Worm (Caenorhabditis elegans) whole organism, L1 larva: ENCODE data around the gene abi-1.

Source experiments
- C16A3.4 ChIP-seq: fragments of 150-350 bp; optimal IDR thresholded peaks from 2 replicates; lab custom pipeline; 2014; ENCODE audit warnings: missing biosample characterization, missing genetic modification characterization
- F16B12.6 ChIP-seq: fragments of 150-350 bp; optimal IDR thresholded peaks from 2 replicates; lab custom pipeline; 2014; ENCODE audit warnings: missing biosample characterization, missing genetic modification characterization
- Y116A8C.19 ChIP-seq: sonication (generic microtip); optimal IDR thresholded peaks from 2 replicates; lab custom pipeline; 2016; ENCODE audit warnings: missing compliant biosample characterization, missing genetic modification characterization, borderline replicate concordance
- alr-1 ChIP-seq: fragments of 200-800 bp; sonication (Bioruptor generic); optimal IDR thresholded peaks from 2 replicates; lab custom pipeline; 2018; ENCODE audit warnings: borderline replicate concordance, mild to moderate bottlenecking, missing genetic modification characterization, missing compliant biosample characterization
- ceh-63 ChIP-seq: fragments of 200-800 bp; sonication (Bioruptor generic); optimal IDR thresholded peaks from 2 replicates; lab custom pipeline; 2018; ENCODE audit warnings: mild to moderate bottlenecking, missing genetic modification characterization, missing compliant biosample characterization
- ceh-8 ChIP-seq: fragments of 200-800 bp; sonication (Bioruptor generic); optimal IDR thresholded peaks from 2 replicates; lab custom pipeline; 2018; ENCODE audit warnings: mild to moderate bottlenecking, missing genetic modification characterization, moderate library complexity, missing compliant biosample characterization
- ceh-82 ChIP-seq, 3 experiments: fragments of 150-350 bp in 1 of 3; sonication (generic microtip) in 2 of 3; optimal IDR thresholded peaks; 2 replicates each; lab custom pipeline; 2014 to 2017; ENCODE audit warnings: missing biosample characterization in 3 of 3, missing genetic modification characterization in 3 of 3
- ceh-90 ChIP-seq: sonication (generic microtip); optimal IDR thresholded peaks from 2 replicates; lab custom pipeline; 2016; ENCODE audit warnings: missing genetic modification characterization, missing compliant biosample characterization
- ces-1 ChIP-seq: fragments of 150-350 bp; optimal IDR thresholded peaks from 2 replicates; lab custom pipeline; 2014; ENCODE audit warnings: missing biosample characterization, missing genetic modification reagents, missing genetic modification characterization
- dsc-1 ChIP-seq: sonication (generic microtip); optimal IDR thresholded peaks from 2 replicates; lab custom pipeline; 2016; ENCODE audit warnings: mild to moderate bottlenecking, missing genetic modification characterization, missing compliant biosample characterization
- efl-1 ChIP-seq, 4 experiments: fragments of 150-350 bp; optimal IDR thresholded peaks in 3 of 4; peaks in 1 of 4; 1 replicate in 1 of 4; 2 replicates in 3 of 4; lab custom pipeline; 2014; ENCODE audit warnings: missing biosample characterization in 2 of 4, missing genetic modification characterization in 2 of 4, missing genetic modification reagents in 2 of 4
- egl-13 ChIP-seq: sonication (generic microtip); optimal IDR thresholded peaks from 2 replicates; lab custom pipeline; 2016; ENCODE audit warnings: missing genotype, missing genetic modification reagents, missing genetic modification characterization, missing compliant biosample characterization
- egl-27 ChIP-seq, 2 experiments: fragments of 150-350 bp in 1 of 2; sonication (generic microtip); optimal IDR thresholded peaks; 3 replicates each; lab custom pipeline; 2017 to 2018; ENCODE audit warnings: missing biosample characterization in 2 of 2, missing genetic modification characterization in 2 of 2, missing genetic modification reagents in 2 of 2
- ets-5 ChIP-seq: fragments of 200-800 bp; sonication (Bioruptor generic); IDR thresholded peaks from 2 replicates; pipeline ENCODE4 v1.3.6; 2022; ENCODE audit warnings: missing genetic modification characterization, missing compliant biosample characterization
- fkh-10 ChIP-seq: sonication (generic microtip); optimal IDR thresholded peaks from 2 replicates; lab custom pipeline; 2017; ENCODE audit warnings: missing biosample characterization, missing genetic modification reagents, missing genetic modification characterization
- fkh-8 ChIP-seq: sonication (generic microtip); optimal IDR thresholded peaks from 2 replicates; lab custom pipeline; 2016; ENCODE audit warnings: mild to moderate bottlenecking, missing genetic modification characterization, missing compliant biosample characterization
- fos-1 ChIP-seq: fragments of 150-350 bp; optimal IDR thresholded peaks from 2 replicates; lab custom pipeline; 2014; ENCODE audit warnings: missing biosample characterization, missing genetic modification characterization
- grh-1 ChIP-seq: fragments of 200-800 bp; sonication (Bioruptor generic); IDR thresholded peaks from 2 replicates; pipeline ENCODE4 v1.3.6; 2022; ENCODE audit warnings: missing genetic modification reagents, missing genetic modification characterization, missing compliant biosample characterization
- hlh-4 ChIP-seq: sonication (generic microtip); optimal IDR thresholded peaks from 2 replicates; lab custom pipeline; 2016; ENCODE audit warnings: mild to moderate bottlenecking, missing genetic modification characterization, missing compliant biosample characterization
- hpl-2 ChIP-seq: fragments of 150-350 bp; optimal IDR thresholded peaks from 2 replicates; lab custom pipeline; 2014; ENCODE audit warnings: missing biosample characterization, missing genetic modification reagents, missing genetic modification characterization
- irx-1 ChIP-seq: sonication (generic microtip); optimal IDR thresholded peaks from 2 replicates; lab custom pipeline; 2016; ENCODE audit warnings: missing genetic modification characterization, missing compliant biosample characterization
- isw-1 ChIP-seq: fragments of 200-800 bp; sonication (Bioruptor generic); IDR thresholded peaks from 2 replicates; pipeline ENCODE4 v1.3.6; 2022; ENCODE audit warnings: missing genetic modification characterization, missing compliant biosample characterization
- jun-1 ChIP-seq: fragments of 150-350 bp; optimal IDR thresholded peaks from 2 replicates; lab custom pipeline; 2014; ENCODE audit warnings: missing biosample characterization, missing genetic modification reagents, missing genetic modification characterization
- lin-13 ChIP-seq: fragments of 150-350 bp; optimal IDR thresholded peaks from 2 replicates; lab custom pipeline; 2014; ENCODE audit warnings: missing biosample characterization, missing genetic modification reagents, missing genetic modification characterization
- lin-14 ChIP-seq: fragments of 200-800 bp; sonication (Bioruptor generic); optimal IDR thresholded peaks from 2 replicates; lab custom pipeline; 2018; ENCODE audit warnings: mild to moderate bottlenecking, missing genetic modification characterization, moderate library complexity, missing compliant biosample characterization
- lin-15B ChIP-seq: fragments of 150-350 bp; sonication (generic microtip); optimal IDR thresholded peaks from 3 replicates; lab custom pipeline; 2014; ENCODE audit warnings: missing biosample characterization, missing genetic modification characterization
- lir-3 ChIP-seq: sonication (generic microtip); optimal IDR thresholded peaks from 2 replicates; lab custom pipeline; 2016; ENCODE audit warnings: mild to moderate bottlenecking, missing genetic modification characterization, moderate library complexity, missing compliant biosample characterization; ENCODE audit not compliant: poor library complexity
- lsy-2 ChIP-seq, 2 experiments: fragments of 150-350 bp; optimal IDR thresholded peaks; 2 replicates each; lab custom pipeline; 2014; ENCODE audit warnings: missing biosample characterization in 2 of 2, missing genetic modification characterization in 2 of 2
- mab-9 ChIP-seq: fragments of 200-800 bp; sonication (Bioruptor generic); IDR thresholded peaks from 2 replicates; pipeline ENCODE4 v1.3.6; 2022; ENCODE audit warnings: missing genetic modification reagents, missing genetic modification characterization, missing compliant biosample characterization
- mdl-1 ChIP-seq, 2 experiments: fragments of 150-350 bp; optimal IDR thresholded peaks; 2 replicates each; lab custom pipeline; 2014 to 2017; ENCODE audit warnings: missing biosample characterization in 2 of 2, missing genetic modification characterization in 2 of 2, inconsistent platforms in 1 of 2
- mef-2 ChIP-seq: fragments of 150-350 bp; optimal IDR thresholded peaks from 2 replicates; lab custom pipeline; 2014; ENCODE audit warnings: missing biosample characterization, missing genetic modification characterization
- nhr-47 ChIP-seq: sonication (generic microtip); optimal IDR thresholded peaks from 2 replicates; lab custom pipeline; 2016; ENCODE audit warnings: mild to moderate bottlenecking, missing genetic modification characterization, moderate library complexity, missing compliant biosample characterization
- nhr-76 ChIP-seq: sonication (generic microtip); optimal IDR thresholded peaks from 2 replicates; lab custom pipeline; 2017; ENCODE audit warnings: missing biosample characterization, missing genetic modification characterization
- nhr-84 ChIP-seq: sonication (generic microtip); optimal IDR thresholded peaks from 2 replicates; lab custom pipeline; 2017; ENCODE audit warnings: missing biosample characterization, missing genetic modification characterization
- nhr-85 ChIP-seq: sonication (generic microtip); peaks from one replicate; lab custom pipeline; 2016; ENCODE audit warnings: missing genetic modification characterization, inconsistent platforms, missing compliant biosample characterization
- nhr-90 ChIP-seq: sonication (generic microtip); optimal IDR thresholded peaks from 2 replicates; lab custom pipeline; 2016; ENCODE audit warnings: mild to moderate bottlenecking, missing genetic modification characterization, missing compliant biosample characterization; ENCODE audit not compliant: poor library complexity
- pax-3 ChIP-seq: fragments of 200-800 bp; sonication (Bioruptor generic); optimal IDR thresholded peaks from 2 replicates; lab custom pipeline; 2018; ENCODE audit warnings: mild to moderate bottlenecking, missing genetic modification characterization, moderate library complexity, missing compliant biosample characterization
- rnt-1 ChIP-seq: sonication (generic microtip); optimal IDR thresholded peaks from 2 replicates; lab custom pipeline; 2016; ENCODE audit warnings: mild to moderate bottlenecking, missing genetic modification characterization, moderate library complexity, missing compliant biosample characterization
- snpc-4 ChIP-seq: fragments of 150-350 bp; optimal IDR thresholded peaks from 2 replicates; lab custom pipeline; 2014; ENCODE audit warnings: missing biosample characterization, missing genetic modification characterization
- sup-37 ChIP-seq: fragments of 200-800 bp; sonication (Bioruptor generic); optimal IDR thresholded peaks from 2 replicates; lab custom pipeline; 2018; ENCODE audit warnings: mild to moderate bottlenecking, missing genetic modification characterization, missing compliant biosample characterization
- tlp-1 ChIP-seq: fragments of 150-350 bp; optimal IDR thresholded peaks from 2 replicates; lab custom pipeline; 2014; ENCODE audit warnings: missing biosample characterization, missing genetic modification characterization
- unc-130 ChIP-seq: fragments of 150-350 bp; optimal IDR thresholded peaks from 2 replicates; lab custom pipeline; 2017; ENCODE audit warnings: missing biosample characterization, missing genetic modification characterization, inconsistent platforms
- unc-62 ChIP-seq: fragments of 150-350 bp; optimal IDR thresholded peaks from 2 replicates; lab custom pipeline; 2014; ENCODE audit warnings: missing biosample characterization, missing genetic modification reagents, missing genetic modification characterization
- unc-86 ChIP-seq: sonication (generic microtip); optimal IDR thresholded peaks from 2 replicates; lab custom pipeline; 2016; ENCODE audit warnings: missing genetic modification characterization, missing compliant biosample characterization
- zag-1 ChIP-seq: fragments of 150-350 bp; optimal IDR thresholded peaks from 2 replicates; lab custom pipeline; 2014; ENCODE audit warnings: missing biosample characterization, missing genetic modification characterization
- ztf-4 ChIP-seq: fragments of 150-350 bp; optimal IDR thresholded peaks from 2 replicates; lab custom pipeline; 2014; ENCODE audit warnings: missing biosample characterization, missing genetic modification characterization

Gene abi-1

DNA sequence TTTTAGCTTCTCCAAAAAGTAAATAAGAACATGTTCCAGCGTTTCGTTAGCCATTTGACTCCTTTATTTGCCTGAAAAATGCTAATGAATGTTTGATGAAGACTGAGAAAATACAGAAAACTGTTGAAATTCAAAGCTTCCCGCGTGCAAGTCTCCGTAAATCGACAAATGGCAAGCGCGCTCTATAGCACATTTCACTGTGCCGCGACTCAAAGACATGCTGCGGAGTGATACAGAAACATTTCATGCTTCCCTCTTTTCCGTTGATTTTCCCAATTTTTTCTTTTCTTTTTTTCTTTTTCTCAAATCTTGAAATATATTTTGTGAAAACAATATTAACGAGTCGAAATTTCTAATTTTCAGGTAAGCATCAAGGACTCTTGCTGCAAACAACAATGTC lies 13.6 kb downstream of the abi-1 start, which contains the start of the genes ska-3 and rps-12 (continued):
- no peak for TF ChIP-seq tlp-1 (tag; lab: Kevin White, UChicago)
- TF ChIP-seq fos-1 (tag; lab: Kevin White, UChicago): peak; percentile 98
- TF ChIP-seq unc-86 (tag; lab: Kevin White, UChicago): peak; percentile 99
- peak; percentile 100 for TF ChIP-seq C16A3.4
- TF ChIP-seq snpc-4 (tag; lab: Kevin White, UChicago): peak; percentile 93
- peak; percentile 99 for TF ChIP-seq rnt-1 (tag; lab: Kevin White, UChicago)
- TF ChIP-seq lir-3 (tag; lab: Kevin White, UChicago): peak; percentile 93
- TF ChIP-seq fkh-8 (tag; lab: Kevin White, UChicago): peak; percentile 99
- TF ChIP-seq egl-27 (tag; optimal IDR thresholded peaks at IDR 0.05; lab: Kevin White, UChicago): peak; percentile 90 to 92
- TF ChIP-seq nhr-47 (tag; lab: Kevin White, UChicago): peak; percentile 99
- TF ChIP-seq nhr-76: peak; percentile 82
- peak; percentile 54 to 99 for TF ChIP-seq mdl-1 (tag; optimal IDR thresholded peaks at IDR 0.05; lab: Kevin White, UChicago)
- TF ChIP-seq unc-130: peak; percentile 100
- TF ChIP-seq ceh-63 (GFP tag; lab: Kevin White, UChicago): peak; percentile 83
- TF ChIP-seq hpl-2 (GFP tag; lab: Kevin White, UChicago): peak; percentile 96
- TF ChIP-seq ces-1 (GFP tag; lab: Kevin White, UChicago): no peak
- peak; percentile 98 for TF ChIP-seq ztf-4 (tag; lab: Kevin White, UChicago)
- peak; percentile 99 for TF ChIP-seq nhr-90
- TF ChIP-seq alr-1 (tag; lab: Kevin White, UChicago): no peak
- TF ChIP-seq ceh-82 (tag; optimal IDR thresholded peaks at IDR 0.05; lab: Kevin White, UChicago): peak; percentile 99 to 100 (median 100)
- TF ChIP-seq irx-1 (tag; lab: Kevin White, UChicago): peak; percentile 96
- TF ChIP-seq mef-2: peak; percentile 94
- TF ChIP-seq ceh-8: peak; percentile 97
- peak; percentile 98 for TF ChIP-seq jun-1
- peak; percentile 97 for TF ChIP-seq grh-1 (GFP tag; lab: Robert Waterston, UW)
- no peak for TF ChIP-seq hlh-4 (tag; lab: Kevin White, UChicago)
- TF ChIP-seq F16B12.6 (tag; lab: Kevin White, UChicago): peak; percentile 76
- peak; percentile 98 for TF ChIP-seq lsy-2 (tag; optimal IDR thresholded peaks at IDR 0.05; lab: Kevin White, UChicago)
- TF ChIP-seq unc-62: peak; percentile 79
- peak; percentile 99 for TF ChIP-seq nhr-85 (tag; lab: Kevin White, UChicago)
- TF ChIP-seq egl-13 (tag; lab: Kevin White, UChicago): peak; percentile 96
- peak; percentile 98 for TF ChIP-seq lin-14
- peak; percentile 69 for TF ChIP-seq ceh-90
- no peak for TF ChIP-seq ets-5 (GFP tag; lab: Robert Waterston, UW)
- TF ChIP-seq efl-1 (optimal IDR thresholded peaks at IDR 0.05; lab: Kevin White, UChicago): peak; percentile 98 to 99
- TF ChIP-seq efl-1 (GFP tag; optimal IDR thresholded peaks at IDR 0.05 in 1 of 2; lab: Kevin White, UChicago): peak; percentile 95 to 100
- TF ChIP-seq fkh-10 (GFP tag; lab: Kevin White, UChicago): peak; percentile 99
- TF ChIP-seq lin-13 (GFP tag; lab: Kevin White, UChicago): peak; percentile 99
- TF ChIP-seq nhr-84 (tag; lab: Kevin White, UChicago): no peak
- TF ChIP-seq Y116A8C.19 (tag; lab: Kevin White, UChicago): peak; percentile 14
- TF ChIP-seq pax-3 (tag; lab: Kevin White, UChicago): peak; percentile 94
- TF ChIP-seq lin-15B (tag; lab: Kevin White, UChicago): peak; percentile 100
- TF ChIP-seq zag-1: peak; percentile 90
- TF ChIP-seq dsc-1 (tag; lab: Kevin White, UChicago): peak; percentile 99
- peak; percentile 93 for TF ChIP-seq sup-37 (GFP tag; lab: Kevin White, UChicago)
- peak; percentile 99 for TF ChIP-seq isw-1 (GFP tag; lab: Robert Waterston, UW)
- peak; percentile 94 for TF ChIP-seq mab-9 (GFP tag; lab: Robert Waterston, UW)
